Fruit fly (Drosophila melanogaster): ENCODE measurements around the gene Irk2.

Irk2 gene

dm6 chr3R:23530886-23531285 is 11.6 kb upstream of the Irk2 start, which contains the start of gene CG10175:
Gene CG10175, minus strand, starts transcription at chr3R:23530986.
- TF ChIP-seq CG13204 (GFP tag; optimal IDR thresholded peaks at IDR 0.05), result no peak
- TF ChIP-seq EcR (GFP tag; optimal IDR thresholded peaks at IDR 0.05), result no peak
- TF ChIP-seq fd96Ca (GFP tag; IDR thresholded peaks at IDR 0.05), result 0 out of 3 replicates have a peak, but pooled peaks have one; percentile 20
- no peak for TF ChIP-seq Snoo (tag; optimal IDR thresholded peaks at IDR 0.05)
- no peak for TF ChIP-seq CG14655 (GFP tag; optimal IDR thresholded peaks at IDR 0.05)
- TF ChIP-seq CG4496 (GFP tag; IDR thresholded peaks at IDR 0.05), result 0 out of 3 replicates have a peak, but pooled peaks have one; percentile 17

dm6 chr3R:23527396-23527795 is 8.2 kb upstream of the Irk2 start:
- TF ChIP-seq Ets98B (GFP tag; IDR thresholded peaks at IDR 0.05) (peak; percentile 69), fd96Ca (GFP tag; IDR thresholded peaks at IDR 0.05) (peak; percentile 48; the same call in 1 of the 3 replicates), CG8301 (tag; optimal IDR thresholded peaks at IDR 0.05) (no peak), CG4496 (GFP tag; IDR thresholded peaks at IDR 0.05) (peak; percentile 29; the same call in 1 of the 3 replicates), CG9948 (tag; optimal IDR thresholded peaks at IDR 0.05) (no peak), rn (GFP tag; IDR thresholded peaks at IDR 0.05) (0 out of 2 replicates have a peak, but pooled peaks have one; percentile 24), CG32121 (GFP tag; IDR thresholded peaks at IDR 0.05) (peak; percentile 59; the same call in 1 of the 2 replicates)

dm6 chr3R:23526069-23526468 is 6.8 kb upstream of the Irk2 start:
- TF ChIP-seq EcR (GFP tag; optimal IDR thresholded peaks at IDR 0.05) (no peak), CG13204 (GFP tag; optimal IDR thresholded peaks at IDR 0.05) (no peak), CG17806 (tag; optimal IDR thresholded peaks at IDR 0.05) (no peak), Snoo (tag; optimal IDR thresholded peaks at IDR 0.05) (no peak)

- no peak for TF ChIP-seq CG32121 (GFP tag; IDR thresholded peaks at IDR 0.05)
- TF ChIP-seq CG13204 (GFP tag; optimal IDR thresholded peaks at IDR 0.05), result no peak
- no peak for TF ChIP-seq Pif1B (GFP tag; optimal IDR thresholded peaks at IDR 0.05)
- TF ChIP-seq Ets98B (GFP tag; IDR thresholded peaks at IDR 0.05), result no peak
- TF ChIP-seq Snoo (tag; optimal IDR thresholded peaks at IDR 0.05), result no peak
- TF ChIP-seq CG4496 (GFP tag; IDR thresholded peaks at IDR 0.05), result no peak
- no peak for TF ChIP-seq EcR (GFP tag; optimal IDR thresholded peaks at IDR 0.05)
- TF ChIP-seq CG34367 (tag; optimal IDR thresholded peaks at IDR 0.05), result no peak
These were observed 3.1 kb upstream of the Irk2 start for dm6 chr3R:23522296-23522695.

- TF ChIP-seq CG34367 (tag; optimal IDR thresholded peaks at IDR 0.05) (no peak), CG17806 (tag; optimal IDR thresholded peaks at IDR 0.05) (no peak), CG15710 (tag; optimal IDR thresholded peaks at IDR 0.05) (no peak), CG9948 (tag; optimal IDR thresholded peaks at IDR 0.05) (no peak), rn (GFP tag; IDR thresholded peaks at IDR 0.05) (no peak)
These were observed 2.2 kb upstream of the Irk2 start, which contains the start of gene CG10177 for dm6 chr3R:23521483-23521882. Gene CG10177, minus strand, starts transcription at chr3R:23521583.

- TF ChIP-seq CG14655 (GFP tag; optimal IDR thresholded peaks at IDR 0.05) (no peak), Pif1A (GFP tag; optimal IDR thresholded peaks at IDR 0.05) (no peak), D1 (tag; optimal IDR thresholded peaks at IDR 0.05) (no peak)
These were observed 7.9 kb downstream of the Irk2 start for dm6 chr3R:23511356-23511755.

dm6 chr3R:23509408-23509940 is 9.8 kb downstream of the Irk2 start:
- TF ChIP-seq EcR (GFP tag; optimal IDR thresholded peaks at IDR 0.05), result peak; percentile 52
- TF ChIP-seq CG14655 (GFP tag; optimal IDR thresholded peaks at IDR 0.05), result no peak

dm6 chr3R:23508304-23508703 is 10.9 kb downstream of the Irk2 start:
- TF ChIP-seq CG4496 (GFP tag; IDR thresholded peaks at IDR 0.05) (peak; percentile 52; the same call in 1 of the 3 replicates), Ets98B (GFP tag; IDR thresholded peaks at IDR 0.05) (peak; percentile 48), D1 (tag; optimal IDR thresholded peaks at IDR 0.05) (peak; percentile 19), CG32121 (GFP tag; IDR thresholded peaks at IDR 0.05) (peak; percentile 27; the same call in 1 of the 2 replicates), Pif1B (GFP tag; optimal IDR thresholded peaks at IDR 0.05) (peak; percentile 67), fd96Ca (GFP tag; IDR thresholded peaks at IDR 0.05) (no peak), CG15710 (tag; optimal IDR thresholded peaks at IDR 0.05) (peak; percentile 82), CG17806 (tag; optimal IDR thresholded peaks at IDR 0.05) (peak; percentile 72), EcR (GFP tag; optimal IDR thresholded peaks at IDR 0.05) (peak; percentile 38), rn (GFP tag; IDR thresholded peaks at IDR 0.05) (peak; percentile 36; the same call in 1 of the 2 replicates), CG8301 (tag; optimal IDR thresholded peaks at IDR 0.05) (peak; percentile 8), CG9948 (tag; optimal IDR thresholded peaks at IDR 0.05) (peak; percentile 57), CG14655 (GFP tag; optimal IDR thresholded peaks at IDR 0.05) (peak; percentile 37), CG34367 (tag; optimal IDR thresholded peaks at IDR 0.05) (peak; percentile 56), CG10348 (GFP tag; IDR thresholded peaks at IDR 0.05) (no peak), gl (tag; optimal IDR thresholded peaks at IDR 0.05) (no peak), CG8159 (tag; optimal IDR thresholded peaks at IDR 0.05) (peak; percentile 85), Snoo (tag; optimal IDR thresholded peaks at IDR 0.05) (peak; percentile 82), CG13204 (GFP tag; optimal IDR thresholded peaks at IDR 0.05) (no peak), CG12605 (GFP tag; IDR thresholded peaks at IDR 0.05) (no peak), Pif1A (GFP tag; optimal IDR thresholded peaks at IDR 0.05) (peak; percentile 46)

Data from whole organism, pupa.